Fruit fly (Drosophila melanogaster): ENCODE measurements around the gene CG32246.

Gene CG32246

dm6 chr3L:4613083-4613482, 7.9 kb upstream of the CG32246 start (continued):
- peak; percentile 82 for TF ChIP-seq CG32006 (GFP tag; optimal IDR thresholded peaks at IDR 0.05)
- peak; percentile 79 for TF ChIP-seq Hr4 (GFP tag; optimal IDR thresholded peaks at IDR 0.05)
- TF ChIP-seq CG15336 (GFP tag; IDR thresholded peaks at IDR 0.05): peak; percentile 80
- peak; percentile 75 for TF ChIP-seq spab (GFP tag; optimal IDR thresholded peaks at IDR 0.05)
- peak; percentile 58 for TF ChIP-seq fd85E (GFP tag; optimal IDR thresholded peaks at IDR 0.05)
- TF ChIP-seq CG6792 (GFP tag; optimal IDR thresholded peaks at IDR 0.05): peak; percentile 72
- TF ChIP-seq Eip78C (GFP tag): peak; percentile 96
- peak; percentile 81 for TF ChIP-seq esn (GFP tag; optimal IDR thresholded peaks at IDR 0.05)
- peak; percentile 69 for TF ChIP-seq CG6276 (GFP tag; optimal IDR thresholded peaks at IDR 0.05)
- TF ChIP-seq dac (GFP tag; optimal IDR thresholded peaks at IDR 0.05): peak; percentile 45
- peak; percentile 84 for TF ChIP-seq OdsH (GFP tag; optimal IDR thresholded peaks at IDR 0.05)
- TF ChIP-seq CG3919 (GFP tag; optimal IDR thresholded peaks at IDR 0.05): peak; percentile 88
- TF ChIP-seq net (GFP tag; optimal IDR thresholded peaks at IDR 0.05): peak; percentile 83
- TF ChIP-seq Hr39 (GFP tag; optimal IDR thresholded peaks at IDR 0.05): peak; percentile 74
- TF ChIP-seq Eip75B (GFP tag; optimal IDR thresholded peaks at IDR 0.05): peak; percentile 76

dm6 chr3L:4613846-4614247, 7.2 kb upstream of the CG32246 start:
- no peak for TF ChIP-seq salr (GFP tag; optimal IDR thresholded peaks at IDR 0.05)
- TF ChIP-seq CG3919 (GFP tag; optimal IDR thresholded peaks at IDR 0.05): no peak
- TF ChIP-seq CG8319 (GFP tag; optimal IDR thresholded peaks at IDR 0.05): no peak
- no peak for TF ChIP-seq OdsH (GFP tag; optimal IDR thresholded peaks at IDR 0.05)
- TF ChIP-seq CG3032 (tag; optimal IDR thresholded peaks at IDR 0.05): no peak
- TF ChIP-seq fkh (GFP tag; optimal IDR thresholded peaks at IDR 0.05): peak; percentile 81
- TF ChIP-seq CG6808 (GFP tag; optimal IDR thresholded peaks at IDR 0.05): no peak
- peak; percentile 65 for TF ChIP-seq svp (GFP tag)
- TF ChIP-seq vri (GFP tag; optimal IDR thresholded peaks at IDR 0.05): no peak
- TF ChIP-seq Smox (GFP tag; optimal IDR thresholded peaks at IDR 0.05): no peak
- no peak for TF ChIP-seq achi (GFP tag; optimal IDR thresholded peaks at IDR 0.05)
- no peak for TF ChIP-seq Eip93F (GFP tag; optimal IDR thresholded peaks at IDR 0.05)
- no peak for TF ChIP-seq spab (GFP tag; optimal IDR thresholded peaks at IDR 0.05)
- no peak for TF ChIP-seq CG6276 (GFP tag; optimal IDR thresholded peaks at IDR 0.05)
- no peak for TF ChIP-seq dsx (GFP tag; optimal IDR thresholded peaks at IDR 0.05; ENCODE audit: poor library complexity, severe bottlenecking)
- TF ChIP-seq Eip78C (GFP tag): peak; percentile 43

dm6 chr3L:4615064-4615463, 6.0 kb upstream of the CG32246 start:
- TF ChIP-seq Sox15 (GFP tag; optimal IDR thresholded peaks at IDR 0.05): no peak
- no peak for TF ChIP-seq Hr39 (GFP tag; optimal IDR thresholded peaks at IDR 0.05)
- TF ChIP-seq Sox14 (GFP tag; optimal IDR thresholded peaks at IDR 0.05): no peak
- TF ChIP-seq fkh (GFP tag; optimal IDR thresholded peaks at IDR 0.05): peak; percentile 77
- peak; percentile 25; the same call in 1 of the 3 replicates for TF ChIP-seq CG8119 (GFP tag; IDR thresholded peaks at IDR 0.05)

- TF ChIP-seq vri (GFP tag; optimal IDR thresholded peaks at IDR 0.05) (no peak), Ets96B (tag; optimal IDR thresholded peaks at IDR 0.05) (peak; percentile 46)
Observed at dm6 chr3L:4618865-4619496, 2.0 kb upstream of the CG32246 start.

dm6 chr3L:4619497-4620211, 1.4 kb upstream of the CG32246 start:
- TF ChIP-seq pdm3 (GFP tag; optimal IDR thresholded peaks at IDR 0.05): peak; percentile 64
- peak; percentile 17 for TF ChIP-seq CG9139 (GFP tag; optimal IDR thresholded peaks at IDR 0.05)
- TF ChIP-seq CG4318 (GFP tag; optimal IDR thresholded peaks at IDR 0.05): no peak
- peak; percentile 62 for TF ChIP-seq acj6 (GFP tag; optimal IDR thresholded peaks at IDR 0.05)
- peak; percentile 53 for TF ChIP-seq CG10669 (GFP tag; optimal IDR thresholded peaks at IDR 0.05)
- no peak for TF ChIP-seq net (GFP tag; optimal IDR thresholded peaks at IDR 0.05)
- peak; percentile 47 for TF ChIP-seq CG6808 (GFP tag; optimal IDR thresholded peaks at IDR 0.05)
- TF ChIP-seq CG8632 (GFP tag; optimal IDR thresholded peaks at IDR 0.05): peak; percentile 10
- no peak for TF ChIP-seq Gug (GFP tag; IDR thresholded peaks at IDR 0.05)
- no peak for TF ChIP-seq CG11902 (GFP tag; optimal IDR thresholded peaks at IDR 0.05)
- no peak for TF ChIP-seq CG6276 (GFP tag; optimal IDR thresholded peaks at IDR 0.05)
- peak in 1 of 2 experiments; percentile 20 for TF ChIP-seq salr (GFP tag; optimal IDR thresholded peaks at IDR 0.05)
- TF ChIP-seq Ets21C (GFP tag; optimal IDR thresholded peaks at IDR 0.05): peak; percentile 37
- TF ChIP-seq cyc (GFP tag; optimal IDR thresholded peaks at IDR 0.05): peak; percentile 61
- TF ChIP-seq fkh (GFP tag; optimal IDR thresholded peaks at IDR 0.05): no peak
- peak; percentile 43 for TF ChIP-seq Sox14 (GFP tag; optimal IDR thresholded peaks at IDR 0.05)
- peak; percentile 68 for TF ChIP-seq Eip75B (GFP tag; optimal IDR thresholded peaks at IDR 0.05)
- TF ChIP-seq CG10631 (GFP tag; optimal IDR thresholded peaks at IDR 0.05): peak; percentile 66
- TF ChIP-seq lz (GFP tag; optimal IDR thresholded peaks at IDR 0.05): peak; percentile 53

Data from whole organism, prepupa.